Fruit fly (Drosophila melanogaster) whole organism, adult: ENCODE data around the gene Hr39.

Experiments
- CG11617 ChIP-seq: fragments of 200-800 bp; sonication (Bioruptor generic); optimal IDR thresholded peaks from 2 replicates; lab custom pipeline; 2017; ENCODE audit warnings: mild to moderate bottlenecking, missing biosample characterization, missing genetic modification reagents, missing genetic modification characterization
- CG5204 ChIP-seq: fragments of 200-800 bp; sonication (Bioruptor generic); optimal IDR thresholded peaks from 2 replicates; lab custom pipeline; 2016; ENCODE audit warnings: missing biosample characterization, missing genetic modification characterization
- CG7101 ChIP-seq: fragments of 200-800 bp; sonication (Bioruptor generic); optimal IDR thresholded peaks from 2 replicates; lab custom pipeline; 2018; ENCODE audit warnings: missing biosample characterization, mild to moderate bottlenecking, missing genetic modification characterization, moderate library complexity
- Crg-1 ChIP-seq: fragments of 200-800 bp; sonication (Bioruptor generic); optimal IDR thresholded peaks from 2 replicates; lab custom pipeline; 2016; ENCODE audit warnings: missing biosample characterization, missing genetic modification characterization
- Hr96 ChIP-seq: fragments of 200-800 bp; sonication (Bioruptor generic); optimal IDR thresholded peaks from 2 replicates; lab custom pipeline; 2016; ENCODE audit warnings: missing biosample characterization, missing genetic modification characterization
- bab1 ChIP-seq: fragments of 200-800 bp; sonication (Bioruptor generic); optimal IDR thresholded peaks from 3 replicates; lab custom pipeline; 2019; ENCODE audit warnings: missing biosample characterization, mild to moderate bottlenecking, missing genetic modification characterization, moderate library complexity
- ovo ChIP-seq: fragments of 200-800 bp; sonication (Bioruptor generic); optimal IDR thresholded peaks from 2 replicates; lab custom pipeline; 2016; ENCODE audit warnings: missing biosample characterization, missing genetic modification characterization
- pad ChIP-seq: fragments of 200-800 bp; sonication (Bioruptor generic); optimal IDR thresholded peaks from 3 replicates; lab custom pipeline; 2017; ENCODE audit warnings: missing biosample characterization, missing genetic modification characterization, mild to moderate bottlenecking, moderate library complexity, missing genetic modification reagents
- tj ChIP-seq: fragments of 200-800 bp; sonication (Bioruptor generic); optimal IDR thresholded peaks from 3 replicates; lab custom pipeline; 2017; ENCODE audit warnings: missing biosample characterization, mild to moderate bottlenecking, missing genetic modification characterization, moderate library complexity

dm6 chr2L:21195331-21195730, 41.7 kb upstream of the Hr39 start:
- TF ChIP-seq bab1 (GFP tag; lab: Kevin White, UChicago): no peak
- TF ChIP-seq ovo: no peak
- TF ChIP-seq Hr96 (GFP tag; lab: Kevin White, UChicago): no peak
- TF ChIP-seq CG5204 (GFP tag; lab: Kevin White, UChicago): no peak
- TF ChIP-seq Crg-1 (GFP tag; lab: Kevin White, UChicago): no peak
- TF ChIP-seq tj (GFP tag; lab: Kevin White, UChicago): no peak
- TF ChIP-seq CG7101: no peak
- no peak for TF ChIP-seq CG11617 (GFP tag; lab: Kevin White, UChicago)
- no peak for TF ChIP-seq pad (GFP tag; lab: Kevin White, UChicago)
